Worm (Caenorhabditis elegans) whole organism, L4 larva: ENCODE results near the gene Y43F8C.11.
A peak's percentile ranks its signal among the peaks of the same experiment; 100 is the strongest.

Experiments
- F10B5.3 ChIP-seq: sonication (generic microtip); optimal IDR thresholded peaks from 2 replicates; lab custom pipeline; 2016; ENCODE audit warnings: mild to moderate bottlenecking, missing genetic modification characterization, missing compliant biosample characterization
- F26F4.8 ChIP-seq: fragments of 200-800 bp; sonication (Bioruptor generic); conservative IDR thresholded peaks from 2 replicates; pipeline ENCODE4 v1.3.6; 2022; ENCODE audit warnings: missing genetic modification characterization, missing compliant biosample characterization
- Y75B8A.6 ChIP-seq: fragments of 200-800 bp; sonication (Bioruptor generic); IDR thresholded peaks from 2 replicates; pipeline ENCODE4 v1.3.6; 2022; ENCODE audit warnings: missing genetic modification reagents, missing genetic modification characterization, missing compliant biosample characterization
- ZK546.5 ChIP-seq, 2 experiments: sonication (generic microtip); optimal IDR thresholded peaks; 2 replicates each; lab custom pipeline; 2017; ENCODE audit warnings: missing biosample characterization in 2 of 2, missing genetic modification characterization in 2 of 2
- ceh-28 ChIP-seq: fragments of 150-350 bp; optimal IDR thresholded peaks from 2 replicates; lab custom pipeline; 2014; ENCODE audit warnings: missing biosample characterization, missing genetic modification reagents, missing genetic modification characterization
- ceh-44 ChIP-seq: fragments of 200-800 bp; sonication (Bioruptor generic); IDR thresholded peaks from 2 replicates; pipeline ENCODE4 v1.3.6; 2022; ENCODE audit warnings: missing genetic modification reagents, missing genetic modification characterization, missing compliant biosample characterization
- ceh-82 ChIP-seq: sonication (generic microtip); optimal IDR thresholded peaks from 2 replicates; lab custom pipeline; 2017; ENCODE audit warnings: missing biosample characterization, missing genetic modification characterization
- daf-12 ChIP-seq: fragments of 150-350 bp; optimal IDR thresholded peaks from 2 replicates; lab custom pipeline; 2014; ENCODE audit warnings: missing biosample characterization, missing genetic modification reagents, missing genetic modification characterization
- daf-16 ChIP-seq, 3 experiments: sonication (generic microtip); optimal IDR thresholded peaks; 2 replicates each; lab custom pipeline; 2016 to 2017; ENCODE audit warnings: missing genetic modification characterization in 3 of 3, missing genetic modification reagents in 3 of 3, mild to moderate bottlenecking in 2 of 3, missing compliant biosample characterization in 2 of 3, missing biosample characterization in 1 of 3, moderate library complexity in 1 of 3
- dmd-6 ChIP-seq: fragments of 200-800 bp; sonication (Bioruptor generic); IDR thresholded peaks from 2 replicates; pipeline ENCODE4 v1.3.6; 2022; ENCODE audit warnings: missing genetic modification reagents, missing genetic modification characterization, missing compliant biosample characterization
- duxl-1 ChIP-seq: sonication (generic microtip); optimal IDR thresholded peaks from 2 replicates; lab custom pipeline; 2016; ENCODE audit warnings: mild to moderate bottlenecking, missing genetic modification characterization, moderate library complexity, missing compliant biosample characterization; ENCODE audit not compliant: poor library complexity
- fos-1 ChIP-seq: fragments of 150-350 bp; optimal IDR thresholded peaks from 2 replicates; lab custom pipeline; 2014; ENCODE audit warnings: missing biosample characterization, missing genetic modification characterization
- gei-8 ChIP-seq: fragments of 200-800 bp; sonication (Bioruptor generic); optimal IDR thresholded peaks from 2 replicates; lab custom pipeline; 2018; ENCODE audit warnings: mild to moderate bottlenecking, missing genetic modification characterization, missing compliant biosample characterization
- hlh-30 ChIP-seq: sonication (generic microtip); optimal IDR thresholded peaks from 2 replicates; lab custom pipeline; 2017; ENCODE audit warnings: antibody characterized with exemption, mild to moderate bottlenecking, missing genetic modification characterization, missing compliant biosample characterization; ENCODE audit not compliant: insufficient read depth
- hmg-1.1 ChIP-seq: fragments of 200-800 bp; sonication (Bioruptor generic); IDR thresholded peaks from 2 replicates; pipeline ENCODE4 v1.3.6; 2022; ENCODE audit warnings: missing genetic modification reagents, missing genetic modification characterization, missing compliant biosample characterization
- lin-15B ChIP-seq: fragments of 150-350 bp; sonication (generic microtip); optimal IDR thresholded peaks from 3 replicates; lab custom pipeline; 2014; ENCODE audit warnings: missing biosample characterization, missing genetic modification characterization
- lin-29 ChIP-seq: fragments of 200-800 bp; sonication (Bioruptor generic); IDR thresholded peaks from 2 replicates; pipeline ENCODE4 v1.3.6; 2022; ENCODE audit warnings: missing genetic modification reagents, missing genetic modification characterization, missing compliant biosample characterization
- lin-38 ChIP-seq: fragments of 200-800 bp; sonication (Bioruptor generic); IDR thresholded peaks from 2 replicates; pipeline ENCODE4 v1.3.6; 2022; ENCODE audit warnings: missing genetic modification reagents, missing genetic modification characterization, missing compliant biosample characterization
- lir-3 ChIP-seq: sonication (generic microtip); optimal IDR thresholded peaks from 2 replicates; lab custom pipeline; 2016; ENCODE audit warnings: mild to moderate bottlenecking, missing genetic modification characterization, missing compliant biosample characterization
- lsy-2 ChIP-seq, 2 experiments: fragments of 150-350 bp in 1 of 2; sonication (generic microtip) in 1 of 2; optimal IDR thresholded peaks; 2 replicates each; lab custom pipeline; 2014 to 2017; ENCODE audit warnings: missing biosample characterization in 2 of 2, missing genetic modification characterization in 2 of 2
- mep-1 ChIP-seq: fragments of 150-350 bp; sonication (generic microtip); optimal IDR thresholded peaks from 3 replicates; lab custom pipeline; 2014; ENCODE audit warnings: missing biosample characterization, missing genetic modification characterization
- mes-2 ChIP-seq: sonication (generic microtip); optimal IDR thresholded peaks from 2 replicates; lab custom pipeline; 2016; ENCODE audit warnings: missing genotype, mild to moderate bottlenecking, missing genetic modification characterization, missing compliant biosample characterization; ENCODE audit not compliant: poor library complexity, severe bottlenecking
- nhr-10 ChIP-seq: fragments of 150-350 bp; optimal IDR thresholded peaks from 2 replicates; lab custom pipeline; 2014; ENCODE audit warnings: missing biosample characterization, missing genetic modification characterization
- nhr-11 ChIP-seq: fragments of 150-350 bp; optimal IDR thresholded peaks from 2 replicates; lab custom pipeline; 2014; ENCODE audit warnings: missing biosample characterization, missing genetic modification characterization
- nhr-111 ChIP-seq: fragments of 200-800 bp; sonication (Bioruptor generic); optimal IDR thresholded peaks from 2 replicates; lab custom pipeline; 2018; ENCODE audit warnings: mild to moderate bottlenecking, missing genetic modification characterization, missing compliant biosample characterization
- nhr-28 ChIP-seq: fragments of 150-350 bp; optimal IDR thresholded peaks from 2 replicates; lab custom pipeline; 2014; ENCODE audit warnings: missing biosample characterization, missing genetic modification characterization
- nhr-42 ChIP-seq: fragments of 200-800 bp; sonication (Bioruptor generic); IDR thresholded peaks from 2 replicates; pipeline ENCODE4 v1.3.6; 2022; ENCODE audit warnings: missing genetic modification characterization, missing compliant biosample characterization
- nhr-76 ChIP-seq: fragments of 150-350 bp; optimal IDR thresholded peaks from 2 replicates; lab custom pipeline; 2014; ENCODE audit warnings: missing biosample characterization, missing genetic modification characterization
- pha-4 ChIP-seq, 2 experiments: fragments of 150-350 bp in 1 of 2; fragments of 200-800 bp in 1 of 2; sonication (Bioruptor generic) in 1 of 2; IDR thresholded peaks in 1 of 2; optimal IDR thresholded peaks in 1 of 2; 2 replicates each; pipeline versions ENCODE4 v1.3.6 to Lab custom; 2014 to 2022; ENCODE audit warnings: missing genetic modification characterization in 2 of 2, missing genetic modification reagents in 2 of 2, missing biosample characterization in 1 of 2, missing compliant biosample characterization in 1 of 2
- pqm-1 ChIP-seq: sonication (generic microtip); optimal IDR thresholded peaks from 2 replicates; lab custom pipeline; 2017; ENCODE audit warnings: missing biosample characterization, missing genetic modification characterization
- snpc-1.2 ChIP-seq: fragments of 200-800 bp; sonication (Bioruptor generic); IDR thresholded peaks from 2 replicates; pipeline ENCODE4 v1.3.6; 2022; ENCODE audit warnings: missing genetic modification reagents, missing genetic modification characterization, missing compliant biosample characterization
- unc-130 ChIP-seq: sonication (generic microtip); optimal IDR thresholded peaks from 2 replicates; lab custom pipeline; 2016; ENCODE audit warnings: missing genetic modification reagents, missing genetic modification characterization, missing compliant biosample characterization
- unc-62 ChIP-seq, 3 experiments: fragments of 150-350 bp in 1 of 3; sonication (generic microtip); optimal IDR thresholded peaks in 2 of 3; peaks in 1 of 3; 1 replicate in 1 of 3; 2 replicates in 2 of 3; lab custom pipeline; 2014 to 2017; ENCODE audit warnings: missing biosample characterization in 3 of 3, missing genetic modification characterization in 3 of 3, missing genetic modification reagents in 3 of 3, missing genotype in 1 of 3
- zfp-3 ChIP-seq: fragments of 200-800 bp; sonication (Bioruptor generic); conservative IDR thresholded peaks from 2 replicates; pipeline ENCODE4 v1.3.6; 2022; ENCODE audit warnings: missing genetic modification reagents, missing genetic modification characterization, missing compliant biosample characterization

Gene Y43F8C.11

DNA sequence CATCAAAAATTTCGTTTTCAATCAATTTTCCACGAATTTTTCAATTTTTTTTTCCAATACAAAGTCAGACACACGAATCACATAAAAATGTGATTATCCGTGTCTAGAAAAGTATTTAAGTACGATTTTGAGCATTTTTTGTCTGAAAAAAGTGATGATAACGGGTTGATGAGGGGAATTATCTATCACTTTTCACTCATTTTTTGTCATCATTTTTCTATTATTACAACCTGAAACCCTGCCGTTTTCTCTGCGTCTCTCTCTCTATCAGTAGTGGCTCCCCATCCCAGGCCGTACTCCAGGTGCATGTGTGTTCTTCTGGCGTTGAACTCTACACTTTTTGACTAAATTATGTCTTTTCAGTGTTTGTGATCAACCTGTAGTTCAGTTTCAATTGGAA, 2.3 kb downstream of the Y43F8C.11 start (continued):
- TF ChIP-seq zfp-3 (GFP tag; lab: Robert Waterston, UW) (no peak), hmg-1.1 (GFP tag; lab: Robert Waterston, UW) (no peak), gei-8 (no peak), duxl-1 (tag; lab: Kevin White, UChicago) (no peak), dmd-6 (GFP tag; lab: Robert Waterston, UW) (peak; percentile 64; the same call in 1 of the 2 replicates), lir-3 (tag; lab: Kevin White, UChicago) (no peak), daf-16 (GFP tag; optimal IDR thresholded peaks at IDR 0.05; lab: Kevin White, UChicago) (no peak), daf-16 (tag; optimal IDR thresholded peaks at IDR 0.05; lab: Kevin White, UChicago) (peak; percentile 47), pqm-1 (tag; lab: Kevin White, UChicago) (peak; percentile 91), ceh-82 (tag; lab: Kevin White, UChicago) (no peak), mep-1 (tag; lab: Kevin White, UChicago) (peak; percentile 12)

ce11 chrV:19673298-19673903, 3.3 kb downstream of the Y43F8C.11 start:
- TF ChIP-seq pqm-1 (tag; lab: Kevin White, UChicago) (peak; percentile 32), unc-62 (GFP tag; optimal IDR thresholded peaks at IDR 0.05 in 1 of 2; lab: Kevin White, UChicago) (peak in 1 of 2 experiments; percentile 72), unc-62 (tag; optimal IDR thresholded peaks at IDR 0.05; lab: Kevin White, UChicago) (no peak), mes-2 (tag; lab: Kevin White, UChicago) (peak; percentile 11), lin-15B (tag; lab: Kevin White, UChicago) (no peak), snpc-1.2 (GFP tag; lab: Robert Waterston, UW) (no peak), nhr-76 (tag; lab: Kevin White, UChicago) (no peak)
- TF ChIP-seq, all 104 proteins: peak for 3

ce11 chrV:19674543-19674942, 4.5 kb downstream of the Y43F8C.11 start, which contains the start of gene mrp-7:
TSS of gene mrp-7 (plus strand) at chrV:19674843.
- TF ChIP-seq F26F4.8 (GFP tag; lab: Robert Waterston, UW) (no peak), ZK546.5 (tag; optimal IDR thresholded peaks at IDR 0.05; lab: Kevin White, UChicago) (no peak), ceh-44 (no peak), lin-29 (GFP tag; lab: Robert Waterston, UW) (no peak), pqm-1 (tag; lab: Kevin White, UChicago) (no peak), F10B5.3 (tag; lab: Kevin White, UChicago) (no peak)

DNA sequence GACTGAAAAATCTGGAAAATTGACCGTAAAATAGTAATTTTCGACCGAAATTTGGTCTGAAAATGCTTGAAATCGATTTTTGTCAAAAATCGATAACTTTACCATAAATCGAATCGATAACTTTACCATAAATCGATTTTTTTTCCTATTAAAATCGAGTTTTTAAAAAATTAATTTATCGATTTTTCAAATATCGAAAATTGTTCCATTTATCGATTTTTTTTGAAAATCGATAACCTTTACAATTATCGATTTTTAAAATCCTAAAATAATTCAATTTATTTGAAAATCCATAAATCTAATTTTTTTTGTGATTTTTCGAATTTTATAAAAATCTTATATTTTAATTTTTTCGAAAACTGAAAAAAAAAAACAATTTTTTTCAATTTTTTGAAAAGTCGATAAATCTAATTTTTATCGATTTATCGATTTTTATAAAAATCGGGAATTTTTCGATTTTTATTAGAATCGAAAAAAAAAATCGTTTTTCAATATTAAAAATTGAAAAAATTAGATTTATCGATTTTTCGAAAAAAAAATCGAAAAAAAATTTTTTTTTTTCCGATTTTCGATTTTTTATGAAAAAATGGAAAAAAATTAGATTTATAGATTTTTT, 21.3 kb downstream of the Y43F8C.11 start:
- TF ChIP-seq nhr-42 (GFP tag; lab: Robert Waterston, UW) (no peak), ceh-28 (tag; lab: Kevin White, UChicago) (peak; percentile 88)
- TF ChIP-seq, all 104 proteins: peak for 1

- TF ChIP-seq ceh-28 (tag; lab: Kevin White, UChicago) (peak; percentile 74), Y75B8A.6 (no peak)
Observed at ce11 chrV:19691954-19692353, 21.9 kb downstream of the Y43F8C.11 start.

ce11 chrV:19697348-19698172, 27.5 kb downstream of the Y43F8C.11 start, which contains the start of the genes Y43F8C.13 and ani-3:
TSS of gene Y43F8C.13 (minus strand) at chrV:19697398.
TSS of gene ani-3 (plus strand) at chrV:19697732.
- TF ChIP-seq gei-8 = no peak
- TF ChIP-seq pha-4 (GFP tag; IDR thresholded peaks at IDR 0.05; lab: Robert Waterston, UW) = no peak
- TF ChIP-seq pha-4 (tag; optimal IDR thresholded peaks at IDR 0.05; lab: Kevin White, UChicago) = no peak
- TF ChIP-seq pqm-1 (tag; lab: Kevin White, UChicago) = peak; percentile 88
- TF ChIP-seq Y75B8A.6 = no peak
- no peak for TF ChIP-seq nhr-10
- no peak for TF ChIP-seq snpc-1.2 (GFP tag; lab: Robert Waterston, UW)
- TF ChIP-seq lin-38 (GFP tag; lab: Robert Waterston, UW) = no peak
- TF ChIP-seq nhr-111 (GFP tag; lab: Kevin White, UChicago) = no peak
- no peak for TF ChIP-seq ceh-82 (tag; lab: Kevin White, UChicago)
- TF ChIP-seq nhr-11 (tag; lab: Kevin White, UChicago) = no peak
- no peak for TF ChIP-seq fos-1
- TF ChIP-seq lsy-2 (tag; optimal IDR thresholded peaks at IDR 0.05; lab: Kevin White, UChicago) = peak in 1 of 2 experiments; percentile 23
- TF ChIP-seq unc-130 (GFP tag; lab: Kevin White, UChicago) = no peak
- TF ChIP-seq daf-12 = no peak
- peak; percentile 57 for TF ChIP-seq nhr-28 (tag; lab: Kevin White, UChicago)
- TF ChIP-seq daf-16 (GFP tag; optimal IDR thresholded peaks at IDR 0.05; lab: Kevin White, UChicago) = no peak
- TF ChIP-seq daf-16 (tag; optimal IDR thresholded peaks at IDR 0.05; lab: Kevin White, UChicago) = peak; percentile 33
- peak; percentile 5 for TF ChIP-seq hlh-30 (tag; lab: Kevin White, UChicago)
